Fruit fly (Drosophila melanogaster) whole organism: ENCODE measurements around the gene Oatp74D.

ENCODE experiments used
- CG8478 ChIP-seq: fragments of >200 bp; optimal IDR thresholded peaks from 2 replicates; lab custom pipeline; 2018; ENCODE audit warnings: inconsistent platforms
- Dll ChIP-seq: fragments of >200 bp; optimal IDR thresholded peaks from 2 replicates; lab custom pipeline; 2017
- EcR ChIP-seq, 2 experiments: fragments of >200 bp; optimal IDR thresholded peaks; 2 replicates each; lab custom pipeline; 2017; ENCODE audit warnings: missing biosample characterization in 2 of 2, missing genetic modification characterization in 2 of 2, missing genetic modification reagents in 2 of 2
- pan ChIP-seq: fragments of >200 bp; optimal IDR thresholded peaks from 2 replicates; lab custom pipeline; 2017
- psq ChIP-seq: fragments of >200 bp; optimal IDR thresholded peaks from 2 replicates; lab custom pipeline; 2017
- usp ChIP-seq: fragments of >200 bp; optimal IDR thresholded peaks from 2 replicates; lab custom pipeline; 2017; ENCODE audit warnings: missing biosample characterization, missing genetic modification characterization, mixed read lengths

Gene Oatp74D

dm6 chr3L:17491646-17492045 is 4.7 kb downstream of the Oatp74D start:
- TF ChIP-seq CG8478 (no peak), usp (GFP tag; lab: Kevin White, UChicago) (no peak), psq (no peak), Dll (lab: Kevin White, UChicago) (no peak), pan (lab: Kevin White, UChicago) (no peak)

dm6 chr3L:17493256-17493655 is 6.3 kb downstream of the Oatp74D start:
- no peak for TF ChIP-seq Dll (lab: Kevin White, UChicago)
- TF ChIP-seq usp (GFP tag; lab: Kevin White, UChicago), result no peak
- no peak for TF ChIP-seq psq
- no peak for TF ChIP-seq EcR (GFP tag; optimal IDR thresholded peaks at IDR 0.05; lab: Kevin White, UChicago)
- TF ChIP-seq CG8478, result no peak
- no peak for TF ChIP-seq pan (lab: Kevin White, UChicago)

- no peak for TF ChIP-seq EcR (GFP tag; optimal IDR thresholded peaks at IDR 0.05; lab: Kevin White, UChicago)
- no peak for TF ChIP-seq Dll (lab: Kevin White, UChicago)
- TF ChIP-seq usp (GFP tag; lab: Kevin White, UChicago), result no peak
- TF ChIP-seq pan (lab: Kevin White, UChicago), result no peak
- no peak for TF ChIP-seq CG8478
- no peak for TF ChIP-seq psq
Observed at dm6 chr3L:17493807-17494404, 7.0 kb downstream of the Oatp74D start.

- TF ChIP-seq CG8478, result no peak
- no peak for TF ChIP-seq EcR (GFP tag; optimal IDR thresholded peaks at IDR 0.05; lab: Kevin White, UChicago)
- no peak for TF ChIP-seq psq
- TF ChIP-seq pan (lab: Kevin White, UChicago), result no peak
- TF ChIP-seq usp (GFP tag; lab: Kevin White, UChicago), result no peak
- no peak for TF ChIP-seq Dll (lab: Kevin White, UChicago)
Observed at dm6 chr3L:17494541-17494940, 7.6 kb downstream of the Oatp74D start, which contains the start of gene edin. Gene edin, plus strand, starts transcription at chr3L:17494880.

dm6 chr3L:17495266-17495961 is 8.5 kb downstream of the Oatp74D start:
- TF ChIP-seq CG8478, result no peak
- TF ChIP-seq EcR (GFP tag; optimal IDR thresholded peaks at IDR 0.05; lab: Kevin White, UChicago), result peak; percentile 56 to 81
- no peak for TF ChIP-seq pan (lab: Kevin White, UChicago)
- no peak for TF ChIP-seq psq
- TF ChIP-seq Dll (lab: Kevin White, UChicago), result peak; percentile 19
- no peak for TF ChIP-seq usp (GFP tag; lab: Kevin White, UChicago)

dm6 chr3L:17496012-17496411 is 9.1 kb downstream of the Oatp74D start:
- TF ChIP-seq pan (lab: Kevin White, UChicago), result no peak
- no peak for TF ChIP-seq usp (GFP tag; lab: Kevin White, UChicago)
- no peak for TF ChIP-seq CG8478
- no peak for TF ChIP-seq Dll (lab: Kevin White, UChicago)
- no peak for TF ChIP-seq psq
- no peak for TF ChIP-seq EcR (GFP tag; optimal IDR thresholded peaks at IDR 0.05; lab: Kevin White, UChicago)

dm6 chr3L:17496871-17497492 is 10.1 kb downstream of the Oatp74D start:
- TF ChIP-seq EcR (GFP tag; optimal IDR thresholded peaks at IDR 0.05; lab: Kevin White, UChicago) (no peak), usp (GFP tag; lab: Kevin White, UChicago) (no peak), Dll (lab: Kevin White, UChicago) (no peak), CG8478 (no peak), pan (lab: Kevin White, UChicago) (no peak), psq (no peak)

- TF ChIP-seq psq, result no peak
- TF ChIP-seq CG8478, result no peak
- no peak for TF ChIP-seq EcR (GFP tag; optimal IDR thresholded peaks at IDR 0.05; lab: Kevin White, UChicago)
- TF ChIP-seq Dll (lab: Kevin White, UChicago), result no peak
- no peak for TF ChIP-seq pan (lab: Kevin White, UChicago)
- no peak for TF ChIP-seq usp (GFP tag; lab: Kevin White, UChicago)
Observed at dm6 chr3L:17497969-17498368, 11.1 kb downstream of the Oatp74D start.

dm6 chr3L:17498952-17499710 is 12.2 kb downstream of the Oatp74D start:
- peak in 1 of 2 experiments; percentile 88 for TF ChIP-seq EcR (GFP tag; optimal IDR thresholded peaks at IDR 0.05; lab: Kevin White, UChicago)
- no peak for TF ChIP-seq Dll (lab: Kevin White, UChicago)

dm6 chr3L:17500315-17500985 is 13.5 kb downstream of the Oatp74D start:
- TF ChIP-seq CG8478 (no peak), pan (lab: Kevin White, UChicago) (no peak), usp (GFP tag; lab: Kevin White, UChicago) (no peak), Dll (lab: Kevin White, UChicago) (no peak), psq (no peak), EcR (GFP tag; optimal IDR thresholded peaks at IDR 0.05; lab: Kevin White, UChicago) (peak in 1 of 2 experiments; percentile 87)

dm6 chr3L:17502235-17502634 is 15.3 kb downstream of the Oatp74D start:
- no peak for TF ChIP-seq psq
- no peak for TF ChIP-seq Dll (lab: Kevin White, UChicago)
- no peak for TF ChIP-seq usp (GFP tag; lab: Kevin White, UChicago)
- no peak for TF ChIP-seq CG8478
- TF ChIP-seq EcR (GFP tag; optimal IDR thresholded peaks at IDR 0.05; lab: Kevin White, UChicago), result no peak
- no peak for TF ChIP-seq pan (lab: Kevin White, UChicago)
